Fruit fly (Drosophila melanogaster) whole organism, wandering third instar larva: Measurements from ENCODE around the gene UQCR-Q.

Source experiments
- Dfd ChIP-seq: fragments of >200 bp; optimal IDR thresholded peaks from 2 replicates; lab custom pipeline; 2017; ENCODE audit warnings: missing biosample characterization, missing genetic modification characterization
- Rel ChIP-seq, 2 experiments: fragments of 200-800 bp; sonication (Bioruptor generic) in 1 of 2; optimal IDR thresholded peaks; 2 replicates in 1 of 2; 3 replicates in 1 of 2; lab custom pipeline; 2016 to 2019; ENCODE audit warnings: mild to moderate bottlenecking in 2 of 2, missing biosample characterization in 2 of 2, missing genetic modification characterization in 2 of 2, moderate library complexity in 1 of 2
- h ChIP-seq: fragments of 200-800 bp; sonication (Bioruptor generic); optimal IDR thresholded peaks from 3 replicates; lab custom pipeline; 2016; ENCODE audit warnings: missing biosample characterization, mild to moderate bottlenecking, missing genetic modification characterization
- rgr ChIP-seq: fragments of 200-800 bp; sonication (Bioruptor generic); optimal IDR thresholded peaks from 3 replicates; lab custom pipeline; 2016; ENCODE audit warnings: missing biosample characterization, mild to moderate bottlenecking, missing genetic modification characterization
- sage ChIP-seq: fragments of 200-800 bp; sonication (Bioruptor generic); optimal IDR thresholded peaks from 2 replicates; lab custom pipeline; 2016; ENCODE audit warnings: missing biosample characterization, mild to moderate bottlenecking, missing genetic modification characterization
- usp ChIP-seq: fragments of >200 bp; optimal IDR thresholded peaks from 2 replicates; lab custom pipeline; 2017; ENCODE audit warnings: missing biosample characterization, missing genetic modification characterization

DNA sequence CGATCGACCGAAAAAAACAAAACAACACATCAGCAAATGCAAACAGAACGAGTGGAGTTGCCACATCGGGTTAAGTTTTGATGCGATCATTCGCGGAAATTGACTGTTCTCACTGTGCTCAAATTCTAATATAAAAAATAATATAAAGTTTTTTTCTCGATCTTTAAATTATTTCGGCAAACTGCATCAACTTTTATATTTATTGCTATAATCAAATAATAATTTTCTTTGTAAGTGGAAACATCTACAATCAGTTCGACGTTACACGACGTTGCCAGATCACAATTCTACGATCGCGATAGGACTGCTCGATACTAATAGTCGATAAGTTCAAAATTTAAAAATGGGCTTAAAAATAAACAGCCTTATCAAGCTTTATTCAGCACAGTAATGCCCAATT lies 45.8 kb upstream of the UQCR-Q start, which contains the start of gene Gorab:
- TF ChIP-seq usp (GFP tag; lab: Kevin White, UChicago) (no peak), h (peak; percentile 92), Dfd (GFP tag; lab: Kevin White, UChicago) (no peak), sage (GFP tag; lab: Kevin White, UChicago) (peak; percentile 77), Rel (GFP tag; optimal IDR thresholded peaks at IDR 0.05; lab: Kevin White, UChicago) (no peak), Rel (tag; optimal IDR thresholded peaks at IDR 0.05; lab: Kevin White, UChicago) (peak; percentile 59), rgr (peak; percentile 89)
